Worm (Caenorhabditis elegans) whole organism, early embryonic: ENCODE results near the gene ZC132.3.

Experiments used
- ama-1 ChIP-seq: fragments of 150-350 bp; optimal IDR thresholded peaks from 2 replicates; lab custom pipeline; 2014
- hnd-1 ChIP-seq: sonication (generic microtip); optimal IDR thresholded peaks from 2 replicates; lab custom pipeline; 2016; ENCODE audit warnings: missing genetic modification characterization, missing compliant biosample characterization
- pes-1 ChIP-seq: fragments of 200-800 bp; sonication (Bioruptor generic); IDR thresholded peaks from 2 replicates; pipeline ENCODE4 v1.3.6; 2022; ENCODE audit warnings: missing genetic modification reagents, missing genetic modification characterization, missing compliant biosample characterization
- tbx-11 ChIP-seq: fragments of 200-800 bp; sonication (Bioruptor generic); IDR thresholded peaks from 2 replicates; pipeline ENCODE4 v1.3.6; 2022; ENCODE audit warnings: missing genetic modification characterization, missing compliant biosample characterization
- tbx-37 ChIP-seq: fragments of 200-800 bp; sonication (Bioruptor generic); conservative IDR thresholded peaks from 2 replicates; pipeline ENCODE4 v1.3.6; 2022; ENCODE audit warnings: missing genetic modification reagents, missing genetic modification characterization, missing compliant biosample characterization
- tra-4 ChIP-seq: sonication (generic microtip); optimal IDR thresholded peaks from 2 replicates; lab custom pipeline; 2017; ENCODE audit warnings: missing genetic modification characterization, missing compliant biosample characterization

DNA sequence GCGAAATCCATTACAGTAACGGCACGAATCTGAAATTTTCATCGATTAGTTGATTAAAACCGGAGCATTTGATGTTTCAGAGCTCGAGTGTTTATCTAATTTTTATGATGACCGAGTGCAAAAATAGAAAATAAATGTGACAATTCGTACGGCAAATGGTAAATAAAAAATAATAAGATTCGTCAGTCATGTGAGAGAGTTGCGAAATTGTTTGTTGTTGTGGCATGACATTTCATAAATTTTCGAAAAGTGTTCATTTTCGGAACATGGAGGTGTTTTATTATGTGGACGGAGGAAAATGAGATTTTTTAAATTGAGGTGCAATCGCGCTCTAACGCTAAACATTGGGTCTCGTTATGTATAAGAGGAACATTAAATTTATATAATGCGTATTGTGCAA lies 42.1 kb upstream of the ZC132.3 start:
- no peak for TF ChIP-seq ama-1 (lab: Kevin White, UChicago)
- no peak for TF ChIP-seq tbx-37 (GFP tag; lab: Robert Waterston, UW)
- TF ChIP-seq tbx-11 (GFP tag; lab: Robert Waterston, UW) = no peak
- TF ChIP-seq hnd-1 (tag; lab: Kevin White, UChicago) = no peak
- TF ChIP-seq pes-1 (GFP tag; lab: Robert Waterston, UW) = no peak
- no peak for TF ChIP-seq tra-4 (tag; lab: Kevin White, UChicago)
